Fruit fly (Drosophila melanogaster) whole organism, embryonic: ENCODE data around the gene Tlk.
A peak's percentile ranks its signal among the peaks of the same experiment; 100 is the strongest.

ENCODE experiments used
- B-H1 ChIP-seq: fragments of 200-800 bp; sonication (Bioruptor generic); IDR thresholded peaks from 3 replicates; pipeline ENCODE4 v1.3.6; 2022; ENCODE audit warnings: missing biosample characterization, missing genetic modification characterization
- Bdp1 ChIP-seq: fragments of 200-800 bp; sonication (Bioruptor generic); optimal IDR thresholded peaks from 3 replicates; lab custom pipeline; 2016; ENCODE audit warnings: missing biosample characterization, missing genetic modification characterization
- CG1024 ChIP-seq: fragments of 200-800 bp; sonication (Bioruptor generic); IDR thresholded peaks from 2 replicates; pipeline ENCODE4 v1.3.6; 2022; ENCODE audit warnings: missing biosample characterization, missing genetic modification characterization
- CG10979 ChIP-seq: fragments of 200-800 bp; sonication (Bioruptor generic); optimal IDR thresholded peaks from 2 replicates; lab custom pipeline; 2018; ENCODE audit warnings: missing biosample characterization, mild to moderate bottlenecking, missing genetic modification characterization, moderate library complexity
- CG11085 ChIP-seq: fragments of 200-800 bp; sonication (Bioruptor generic); IDR thresholded peaks from 2 replicates; pipeline ENCODE4 v1.3.6; 2022; ENCODE audit warnings: missing biosample characterization, missing genetic modification characterization
- CG11560 ChIP-seq: fragments of 200-800 bp; sonication (Bioruptor generic); IDR thresholded peaks from 3 replicates; pipeline ENCODE4 v1.3.6; 2022; ENCODE audit warnings: missing biosample characterization, missing genetic modification characterization
- CG12659 ChIP-seq: fragments of 200-800 bp; sonication (Bioruptor generic); optimal IDR thresholded peaks from 3 replicates; lab custom pipeline; 2017; ENCODE audit warnings: mild to moderate bottlenecking, missing biosample characterization, missing genetic modification reagents, missing genetic modification characterization
- CG15011 ChIP-seq: fragments of 200-800 bp; sonication (Bioruptor generic); optimal IDR thresholded peaks from 3 replicates; lab custom pipeline; 2018; ENCODE audit warnings: missing biosample characterization, mild to moderate bottlenecking, missing genetic modification characterization
- CG15269 ChIP-seq: fragments of 200-800 bp; sonication (Bioruptor generic); optimal IDR thresholded peaks from 2 replicates; lab custom pipeline; 2018; ENCODE audit warnings: missing biosample characterization, mild to moderate bottlenecking, missing genetic modification characterization, moderate library complexity
- CG15479 ChIP-seq: fragments of 200-800 bp; sonication (Bioruptor generic); optimal IDR thresholded peaks from 3 replicates; lab custom pipeline; 2019; ENCODE audit warnings: missing biosample characterization, mild to moderate bottlenecking, missing genetic modification characterization, moderate library complexity
- CG1603 ChIP-seq: fragments of 200-800 bp; sonication (Bioruptor generic); optimal IDR thresholded peaks from 2 replicates; lab custom pipeline; 2019; ENCODE audit warnings: missing biosample characterization, mild to moderate bottlenecking, missing genetic modification characterization, moderate library complexity
- CG17186 ChIP-seq: fragments of 200-800 bp; sonication (Bioruptor generic); optimal IDR thresholded peaks from 3 replicates; lab custom pipeline; 2017; ENCODE audit warnings: missing biosample characterization, missing genetic modification reagents, missing genetic modification characterization
- CG2116 ChIP-seq: fragments of 200-800 bp; sonication (Bioruptor generic); optimal IDR thresholded peaks from 3 replicates; lab custom pipeline; 2018; ENCODE audit warnings: missing biosample characterization, mild to moderate bottlenecking, missing genetic modification characterization
- CG2120 ChIP-seq: fragments of 200-800 bp; sonication (Bioruptor generic); optimal IDR thresholded peaks from 3 replicates; lab custom pipeline; 2016; ENCODE audit warnings: missing biosample characterization, missing genetic modification characterization
- CG2889 ChIP-seq: fragments of 200-800 bp; sonication (Bioruptor generic); IDR thresholded peaks from 3 replicates; pipeline ENCODE4 v1.3.6; 2022; ENCODE audit warnings: missing biosample characterization, missing genetic modification characterization
- CG3065 ChIP-seq: fragments of 200-800 bp; sonication (Bioruptor generic); optimal IDR thresholded peaks from 2 replicates; lab custom pipeline; 2016; ENCODE audit warnings: missing biosample characterization, missing genetic modification characterization
- CG3163 ChIP-seq: fragments of 200-800 bp; sonication (Bioruptor generic); optimal IDR thresholded peaks from 3 replicates; lab custom pipeline; 2016; ENCODE audit warnings: missing biosample characterization, missing genetic modification characterization
- CG33557 ChIP-seq: fragments of 200-800 bp; sonication (Bioruptor generic); optimal IDR thresholded peaks from 2 replicates; lab custom pipeline; 2019; ENCODE audit warnings: missing biosample characterization, mild to moderate bottlenecking, missing genetic modification characterization, moderate library complexity
- CG34422 ChIP-seq: fragments of 200-800 bp; sonication (Bioruptor generic); IDR thresholded peaks from 3 replicates; pipeline ENCODE4 v1.3.6; 2022; ENCODE audit warnings: missing biosample characterization, missing genetic modification characterization
- CG3847 ChIP-seq: fragments of 200-800 bp; sonication (Bioruptor generic); IDR thresholded peaks from 2 replicates; pipeline ENCODE4 v1.3.6; 2022; ENCODE audit warnings: missing biosample characterization, missing genetic modification characterization
- CG42726 ChIP-seq: fragments of 200-800 bp; sonication (Bioruptor generic); IDR thresholded peaks from 2 replicates; pipeline ENCODE4 v1.3.6; 2022; ENCODE audit warnings: missing biosample characterization, missing genetic modification characterization; ENCODE audit not compliant: partially characterized antibody
- CG9797 ChIP-seq: fragments of 200-800 bp; sonication (Bioruptor generic); optimal IDR thresholded peaks from 3 replicates; lab custom pipeline; 2018; ENCODE audit warnings: missing biosample characterization, mild to moderate bottlenecking, missing genetic modification characterization
- CG9876 ChIP-seq: fragments of 200-800 bp; sonication (Bioruptor generic); optimal IDR thresholded peaks from 2 replicates; lab custom pipeline; 2016; ENCODE audit warnings: missing biosample characterization, missing genetic modification characterization
- CG9932 ChIP-seq: fragments of 200-800 bp; sonication (Bioruptor generic); IDR thresholded peaks from 2 replicates; pipeline ENCODE4 v1.3.6; 2022; ENCODE audit warnings: missing biosample characterization, missing genetic modification characterization
- MESR4 ChIP-seq: fragments of 200-800 bp; sonication (Bioruptor generic); optimal IDR thresholded peaks from 2 replicates; lab custom pipeline; 2018; ENCODE audit warnings: missing biosample characterization, mild to moderate bottlenecking, missing genetic modification characterization, moderate library complexity
- Med ChIP-seq: fragments of 200-800 bp; sonication (Bioruptor generic); peaks from one replicate; lab custom pipeline; 2016; ENCODE audit warnings: missing biosample characterization, missing genetic modification characterization, mild to moderate bottlenecking, inconsistent platforms, moderate library complexity
- Neu2 ChIP-seq: fragments of 200-800 bp; sonication (Bioruptor generic); optimal IDR thresholded peaks from 3 replicates; lab custom pipeline; 2016; ENCODE audit warnings: missing biosample characterization, missing genetic modification characterization, borderline replicate concordance
- Optix ChIP-seq: fragments of 200-800 bp; sonication (Bioruptor generic); IDR thresholded peaks from 3 replicates; pipeline ENCODE4 v1.3.6; 2022; ENCODE audit warnings: missing biosample characterization, missing genetic modification characterization
- PHDP ChIP-seq: fragments of 200-800 bp; sonication (Bioruptor generic); optimal IDR thresholded peaks from 3 replicates; lab custom pipeline; 2018; ENCODE audit warnings: missing biosample characterization, mild to moderate bottlenecking, missing genetic modification characterization, moderate library complexity
- Sox102F ChIP-seq: fragments of 200-800 bp; sonication (Bioruptor generic); optimal IDR thresholded peaks from 2 replicates; lab custom pipeline; 2018; ENCODE audit warnings: missing biosample characterization, mild to moderate bottlenecking, missing genetic modification characterization, moderate library complexity
- Xbp1 ChIP-seq: fragments of 200-800 bp; sonication (Bioruptor generic); optimal IDR thresholded peaks from 3 replicates; lab custom pipeline; 2016; ENCODE audit warnings: missing biosample characterization, mild to moderate bottlenecking, missing genetic modification characterization
- abd-A ChIP-seq: fragments of 200-800 bp; sonication (Bioruptor generic); optimal IDR thresholded peaks from 3 replicates; lab custom pipeline; 2019; ENCODE audit warnings: missing biosample characterization, mild to moderate bottlenecking, missing genetic modification characterization, moderate library complexity
- bcd ChIP-seq: fragments of 200-800 bp; sonication (Bioruptor generic); optimal IDR thresholded peaks from 2 replicates; lab custom pipeline; 2017; ENCODE audit warnings: missing biosample characterization, mild to moderate bottlenecking, missing genetic modification characterization
- bigmax ChIP-seq: fragments of 200-800 bp; sonication (Bioruptor generic); optimal IDR thresholded peaks from 2 replicates; lab custom pipeline; 2018; ENCODE audit warnings: missing biosample characterization, mild to moderate bottlenecking, missing genetic modification characterization
- bowl ChIP-seq: fragments of 200-800 bp; sonication (Bioruptor generic); IDR thresholded peaks from 2 replicates; pipeline ENCODE4 v1.3.6; 2022; ENCODE audit warnings: missing biosample characterization, missing genetic modification characterization
- bsh ChIP-seq, 2 experiments: fragments of 200-800 bp; sonication (Bioruptor generic); optimal IDR thresholded peaks; 2 replicates each; lab custom pipeline; 2017 to 2018; ENCODE audit warnings: mild to moderate bottlenecking in 2 of 2, missing biosample characterization in 2 of 2, missing genetic modification characterization in 2 of 2, moderate library complexity in 1 of 2
- cas ChIP-seq: fragments of 200-800 bp; sonication (Bioruptor generic); IDR thresholded peaks from 2 replicates; pipeline ENCODE4 v1.3.6; 2022; ENCODE audit warnings: missing biosample characterization, missing genetic modification characterization
- danr ChIP-seq: fragments of 200-800 bp; sonication (Bioruptor generic); IDR thresholded peaks from 2 replicates; pipeline ENCODE4 v1.3.6; 2022; ENCODE audit warnings: missing biosample characterization, missing genetic modification characterization
- gcm ChIP-seq: fragments of 200-800 bp; sonication (Bioruptor generic); optimal IDR thresholded peaks from 2 replicates; lab custom pipeline; 2019; ENCODE audit warnings: missing biosample characterization, mild to moderate bottlenecking, missing genetic modification characterization, moderate library complexity
- gsb ChIP-seq: fragments of 200-800 bp; sonication (Bioruptor generic); IDR thresholded peaks from 2 replicates; pipeline ENCODE4 v1.3.6; 2022; ENCODE audit warnings: missing biosample characterization, missing genetic modification characterization
- gt ChIP-seq: fragments of 200-800 bp; sonication (Bioruptor generic); IDR thresholded peaks from 2 replicates; pipeline ENCODE4 v1.3.6; 2022; ENCODE audit warnings: missing biosample characterization, missing genetic modification characterization
- kah ChIP-seq: fragments of 200-800 bp; sonication (Bioruptor generic); optimal IDR thresholded peaks from 2 replicates; lab custom pipeline; 2018; ENCODE audit warnings: missing biosample characterization, mild to moderate bottlenecking, missing genetic modification characterization
- knrl ChIP-seq: fragments of 200-800 bp; sonication (Bioruptor generic); IDR thresholded peaks from 3 replicates; pipeline ENCODE4 v1.3.6; 2022; ENCODE audit warnings: missing biosample characterization, missing genetic modification characterization; ENCODE audit not compliant: partially characterized antibody
- luna ChIP-seq: fragments of 200-800 bp; sonication (Bioruptor generic); optimal IDR thresholded peaks from 2 replicates; lab custom pipeline; 2016; ENCODE audit warnings: missing biosample characterization, missing genetic modification characterization
- mam ChIP-seq: fragments of 200-800 bp; sonication (Bioruptor generic); optimal IDR thresholded peaks from 3 replicates; lab custom pipeline; 2016; ENCODE audit warnings: missing biosample characterization, missing genetic modification characterization
- pan ChIP-seq, 4 experiments: fragments of >200 bp in 3 of 4; fragments of 200-800 bp in 1 of 4; sonication (Bioruptor generic) in 1 of 4; optimal IDR thresholded peaks in 3 of 4; IDR thresholded peaks in 1 of 4; 2 replicates each; pipeline versions ENCODE4 v1.3.6 to Lab custom; 2017 to 2022; ENCODE audit warnings: missing biosample characterization in 2 of 4, missing genetic modification characterization in 2 of 4, mixed read lengths in 1 of 4
- pnt ChIP-seq: fragments of 200-800 bp; sonication (Bioruptor generic); optimal IDR thresholded peaks from 3 replicates; lab custom pipeline; 2016; ENCODE audit warnings: missing biosample characterization, missing genetic modification characterization
- slp2 ChIP-seq: fragments of 200-800 bp; sonication (Bioruptor generic); optimal IDR thresholded peaks from 2 replicates; lab custom pipeline; 2016; ENCODE audit warnings: missing biosample characterization, missing genetic modification characterization
- tna ChIP-seq: fragments of 200-800 bp; sonication (Bioruptor generic); IDR thresholded peaks from 2 replicates; pipeline ENCODE4 v1.3.6; 2022; ENCODE audit warnings: missing biosample characterization, missing genetic modification characterization; ENCODE audit not compliant: partially characterized antibody
- unc-4 ChIP-seq: fragments of 200-800 bp; sonication (Bioruptor generic); IDR thresholded peaks from 2 replicates; pipeline ENCODE4 v1.3.6; 2022; ENCODE audit warnings: missing biosample characterization, missing genetic modification characterization; ENCODE audit not compliant: partially characterized antibody
- vvl ChIP-seq: fragments of 200-800 bp; sonication (Bioruptor generic); IDR thresholded peaks from 2 replicates; pipeline ENCODE4 v1.3.6; 2022; ENCODE audit warnings: missing biosample characterization, missing genetic modification characterization

Gene Tlk

DNA sequence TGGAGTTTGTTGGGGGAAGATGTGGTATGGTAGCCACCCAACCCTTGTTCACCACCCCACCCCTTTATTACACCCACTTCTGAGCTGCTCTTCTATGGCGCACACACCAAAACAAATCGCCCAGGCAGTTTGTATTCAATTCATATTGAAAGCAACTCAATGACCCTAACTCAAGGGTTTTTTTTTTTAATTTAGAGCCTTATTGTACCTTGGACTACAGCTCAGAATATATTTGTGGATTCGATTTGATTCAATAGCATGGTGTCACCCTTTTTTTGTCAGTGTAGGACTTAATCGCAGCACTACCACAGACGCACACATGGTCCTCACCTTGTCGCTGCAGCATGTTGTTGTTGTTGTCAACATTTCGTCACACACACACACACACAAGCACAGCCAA is 2.4 kb downstream of the Tlk start (continued):
- TF ChIP-seq CG9797 (GFP tag; lab: Kevin White, UChicago) (no peak), PHDP (tag; lab: Kevin White, UChicago) (peak; percentile 9), knrl (GFP tag; lab: Robert Waterston, UW) (no peak), CG15011 (GFP tag; lab: Kevin White, UChicago) (no peak), vvl (GFP tag; lab: Robert Waterston, UW) (peak; percentile 15; the same call in 1 of the 2 replicates), gcm (no peak), gt (no peak), CG1603 (tag; lab: Kevin White, UChicago) (no peak), CG15479 (GFP tag; lab: Kevin White, UChicago) (no peak), CG3847 (GFP tag; lab: Robert Waterston, UW) (no peak), CG11560 (tag; lab: Robert Waterston, UW) (no peak), CG9876 (GFP tag; lab: Kevin White, UChicago) (no peak), bowl (GFP tag; lab: Robert Waterston, UW) (no peak), cas (GFP tag; lab: Robert Waterston, UW) (no peak), CG11085 (GFP tag; lab: Robert Waterston, UW) (no peak), pnt (GFP tag; lab: Kevin White, UChicago) (no peak), CG3163 (GFP tag; lab: Kevin White, UChicago) (no peak), Neu2 (GFP tag; lab: Kevin White, UChicago) (no peak), CG9932 (0 out of 2 replicates have a peak, but pooled peaks have one; percentile 9), pan (optimal IDR thresholded peaks at IDR 0.05; lab: Kevin White, UChicago) (no peak), pan (GFP tag; optimal IDR thresholded peaks at IDR 0.05 in 1 of 2, IDR thresholded peaks at IDR 0.05 in 1 of 2) (peak in 1 of 2 experiments; percentile 42), Bdp1 (GFP tag; lab: Kevin White, UChicago) (no peak), bcd (peak; percentile 11), danr (no peak; the same call in 1 of the 2 replicates), CG1024 (GFP tag; lab: Robert Waterston, UW) (no peak), B-H1 (no peak; the same call in 2 of the 3 replicates), CG2120 (no peak), MESR4 (GFP tag; lab: Kevin White, UChicago) (no peak), bsh (GFP tag; optimal IDR thresholded peaks at IDR 0.05; lab: Kevin White, UChicago) (peak; percentile 43 to 53), CG10979 (tag; lab: Kevin White, UChicago) (peak; percentile 18), CG34422 (GFP tag; lab: Robert Waterston, UW) (no peak), abd-A (no peak), gsb (GFP tag; lab: Robert Waterston, UW) (no peak), slp2 (no peak), mam (GFP tag; lab: Kevin White, UChicago) (no peak), luna (no peak), CG2889 (GFP tag; lab: Robert Waterston, UW) (no peak), Xbp1 (GFP tag; lab: Kevin White, UChicago) (no peak), Med (GFP tag; lab: Kevin White, UChicago) (peak; percentile 60), CG3065 (GFP tag; lab: Kevin White, UChicago) (no peak), tna (GFP tag; lab: Robert Waterston, UW) (no peak), Optix (GFP tag; lab: Robert Waterston, UW) (no peak), bigmax (no peak), CG2116 (GFP tag; lab: Kevin White, UChicago) (no peak), CG42726 (no peak), CG15269 (tag; lab: Kevin White, UChicago) (peak; percentile 3), CG33557 (no peak), kah (no peak), CG12659 (GFP tag; lab: Kevin White, UChicago) (no peak), CG17186 (GFP tag; lab: Kevin White, UChicago) (no peak), Sox102F (GFP tag; lab: Kevin White, UChicago) (peak; percentile 38), unc-4 (GFP tag; lab: Robert Waterston, UW) (no peak)
